Worm (Caenorhabditis elegans) whole organism, L4 larva: ENCODE results near the gene W06H8.2.

Experiments
- D1046.2 ChIP-seq: fragments of 200-800 bp; sonication (Bioruptor generic); IDR thresholded peaks from 2 replicates; pipeline ENCODE4 v1.3.6; 2022; ENCODE audit warnings: missing genetic modification characterization, missing compliant biosample characterization
- F37D6.2 ChIP-seq: sonication (generic microtip); optimal IDR thresholded peaks from 2 replicates; lab custom pipeline; 2016; ENCODE audit warnings: mild to moderate bottlenecking, missing genetic modification characterization, missing compliant biosample characterization
- F44E2.7 ChIP-seq: fragments of 200-800 bp; sonication (Bioruptor generic); IDR thresholded peaks from 2 replicates; pipeline ENCODE4 v2.1.2; 2022; ENCODE audit warnings: missing genetic modification characterization, missing compliant biosample characterization
- F49E8.2 ChIP-seq: sonication (generic microtip); optimal IDR thresholded peaks from 2 replicates; lab custom pipeline; 2016; ENCODE audit warnings: missing compliant biosample characterization, mild to moderate bottlenecking, missing genetic modification characterization, borderline replicate concordance
- aha-1 ChIP-seq: fragments of 150-350 bp; peaks from one replicate; lab custom pipeline; 2014; ENCODE audit warnings: missing biosample characterization, missing genetic modification characterization
- aly-2 ChIP-seq: sonication (generic microtip); optimal IDR thresholded peaks from 2 replicates; lab custom pipeline; 2018; ENCODE audit warnings: missing biosample characterization, missing genetic modification characterization
- attf-4 ChIP-seq: sonication (generic microtip); optimal IDR thresholded peaks from 3 replicates; lab custom pipeline; 2017; ENCODE audit warnings: missing biosample characterization, missing genetic modification characterization
- ces-1 ChIP-seq: fragments of 150-350 bp; sonication (generic microtip); optimal IDR thresholded peaks from 4 replicates; lab custom pipeline; 2014; ENCODE audit warnings: missing biosample characterization, missing genetic modification reagents, missing genetic modification characterization
- ctbp-1 ChIP-seq: fragments of 200-800 bp; sonication (Bioruptor generic); IDR thresholded peaks from 2 replicates; pipeline ENCODE4 v1.3.6; 2022; ENCODE audit warnings: missing genetic modification reagents, missing genetic modification characterization, missing compliant biosample characterization
- dmd-6 ChIP-seq: fragments of 200-800 bp; sonication (Bioruptor generic); IDR thresholded peaks from 2 replicates; pipeline ENCODE4 v1.3.6; 2022; ENCODE audit warnings: missing genetic modification reagents, missing genetic modification characterization, missing compliant biosample characterization
- dmd-9 ChIP-seq: fragments of 200-800 bp; sonication (Bioruptor generic); IDR thresholded peaks from 2 replicates; pipeline ENCODE4 v1.3.6; 2022; ENCODE audit warnings: missing genetic modification reagents, missing genetic modification characterization, missing compliant biosample characterization
- dpl-1 ChIP-seq: fragments of 150-350 bp; optimal IDR thresholded peaks from 2 replicates; lab custom pipeline; 2014; ENCODE audit warnings: missing biosample characterization, missing genetic modification reagents, missing genetic modification characterization
- egl-43 ChIP-seq: fragments of 200-800 bp; sonication (Bioruptor generic); IDR thresholded peaks from 2 replicates; pipeline ENCODE4 v1.3.6; 2022; ENCODE audit warnings: missing genetic modification reagents, missing genetic modification characterization, missing compliant biosample characterization
- fkh-10 ChIP-seq: fragments of 150-350 bp; optimal IDR thresholded peaks from 2 replicates; lab custom pipeline; 2014; ENCODE audit warnings: missing biosample characterization, missing genetic modification reagents, missing genetic modification characterization
- gei-8 ChIP-seq: fragments of 200-800 bp; sonication (Bioruptor generic); optimal IDR thresholded peaks from 2 replicates; lab custom pipeline; 2018; ENCODE audit warnings: mild to moderate bottlenecking, missing genetic modification characterization, missing compliant biosample characterization
- hif-1 ChIP-seq, 2 experiments: sonication (generic microtip); optimal IDR thresholded peaks; 2 replicates each; lab custom pipeline; 2016 to 2017; ENCODE audit warnings: missing compliant biosample characterization in 2 of 2, missing genetic modification characterization in 2 of 2, missing genetic modification reagents in 2 of 2, missing genotype in 2 of 2, mild to moderate bottlenecking in 1 of 2
- hlh-30 ChIP-seq: sonication (generic microtip); optimal IDR thresholded peaks from 2 replicates; lab custom pipeline; 2017; ENCODE audit warnings: antibody characterized with exemption, mild to moderate bottlenecking, missing genetic modification characterization, missing compliant biosample characterization; ENCODE audit not compliant: insufficient read depth
- hmg-1.1 ChIP-seq: fragments of 200-800 bp; sonication (Bioruptor generic); IDR thresholded peaks from 2 replicates; pipeline ENCODE4 v1.3.6; 2022; ENCODE audit warnings: missing genetic modification reagents, missing genetic modification characterization, missing compliant biosample characterization
- lin-1 ChIP-seq: fragments of 200-800 bp; sonication (Bioruptor generic); IDR thresholded peaks from 2 replicates; pipeline ENCODE4 v1.3.6; 2022; ENCODE audit warnings: missing genetic modification reagents, missing genetic modification characterization, missing compliant biosample characterization
- lin-13 ChIP-seq: fragments of 150-350 bp; optimal IDR thresholded peaks from 2 replicates; lab custom pipeline; 2014; ENCODE audit warnings: missing biosample characterization, missing genetic modification reagents, missing genetic modification characterization
- lin-29 ChIP-seq: fragments of 200-800 bp; sonication (Bioruptor generic); IDR thresholded peaks from 2 replicates; pipeline ENCODE4 v1.3.6; 2022; ENCODE audit warnings: missing genetic modification reagents, missing genetic modification characterization, missing compliant biosample characterization
- lir-3 ChIP-seq: sonication (generic microtip); optimal IDR thresholded peaks from 2 replicates; lab custom pipeline; 2016; ENCODE audit warnings: mild to moderate bottlenecking, missing genetic modification characterization, missing compliant biosample characterization
- lsy-2 ChIP-seq, 2 experiments: fragments of 150-350 bp in 1 of 2; sonication (generic microtip) in 1 of 2; optimal IDR thresholded peaks; 2 replicates each; lab custom pipeline; 2014 to 2017; ENCODE audit warnings: missing biosample characterization in 2 of 2, missing genetic modification characterization in 2 of 2
- madf-9 ChIP-seq: fragments of 200-800 bp; sonication (Bioruptor generic); conservative IDR thresholded peaks from 2 replicates; pipeline ENCODE4 v1.3.6; 2022; ENCODE audit warnings: missing genetic modification reagents, missing genetic modification characterization, missing compliant biosample characterization
- mdl-1 ChIP-seq, 2 experiments: fragments of 150-350 bp in 1 of 2; sonication (generic microtip) in 1 of 2; optimal IDR thresholded peaks; 2 replicates each; lab custom pipeline; 2014 to 2017; ENCODE audit warnings: missing biosample characterization in 2 of 2, missing genetic modification characterization in 2 of 2
- mep-1 ChIP-seq: fragments of 150-350 bp; sonication (generic microtip); optimal IDR thresholded peaks from 3 replicates; lab custom pipeline; 2014; ENCODE audit warnings: missing biosample characterization, missing genetic modification characterization
- nhr-10 ChIP-seq: fragments of 150-350 bp; optimal IDR thresholded peaks from 2 replicates; lab custom pipeline; 2014; ENCODE audit warnings: missing biosample characterization, missing genetic modification characterization
- nhr-102 ChIP-seq: sonication (generic microtip); optimal IDR thresholded peaks from 2 replicates; lab custom pipeline; 2016; ENCODE audit warnings: mild to moderate bottlenecking, missing genetic modification characterization, moderate library complexity, missing compliant biosample characterization
- nhr-11 ChIP-seq: fragments of 150-350 bp; optimal IDR thresholded peaks from 2 replicates; lab custom pipeline; 2014; ENCODE audit warnings: missing biosample characterization, missing genetic modification characterization
- nhr-41 ChIP-seq: fragments of 200-800 bp; sonication (Bioruptor generic); IDR thresholded peaks from 2 replicates; pipeline ENCODE4 v1.3.6; 2022; ENCODE audit warnings: missing genetic modification reagents, missing genetic modification characterization, missing compliant biosample characterization
- nhr-42 ChIP-seq: fragments of 200-800 bp; sonication (Bioruptor generic); IDR thresholded peaks from 2 replicates; pipeline ENCODE4 v1.3.6; 2022; ENCODE audit warnings: missing genetic modification characterization, missing compliant biosample characterization
- nhr-48 ChIP-seq: sonication (generic microtip); optimal IDR thresholded peaks from 2 replicates; lab custom pipeline; 2016; ENCODE audit warnings: mild to moderate bottlenecking, missing genetic modification characterization, missing compliant biosample characterization
- nhr-6 ChIP-seq: fragments of 150-350 bp; optimal IDR thresholded peaks from 2 replicates; lab custom pipeline; 2014; ENCODE audit warnings: missing biosample characterization, missing genetic modification characterization
- nhr-76 ChIP-seq: fragments of 150-350 bp; optimal IDR thresholded peaks from 2 replicates; lab custom pipeline; 2014; ENCODE audit warnings: missing biosample characterization, missing genetic modification characterization
- nhr-77 ChIP-seq: fragments of 150-350 bp; optimal IDR thresholded peaks from 2 replicates; lab custom pipeline; 2014; ENCODE audit warnings: missing biosample characterization, missing genetic modification characterization
- pha-4 ChIP-seq, 2 experiments: fragments of 150-350 bp in 1 of 2; fragments of 200-800 bp in 1 of 2; sonication (Bioruptor generic) in 1 of 2; IDR thresholded peaks in 1 of 2; optimal IDR thresholded peaks in 1 of 2; 2 replicates each; pipeline versions ENCODE4 v1.3.6 to Lab custom; 2014 to 2022; ENCODE audit warnings: missing genetic modification characterization in 2 of 2, missing genetic modification reagents in 2 of 2, missing biosample characterization in 1 of 2, missing compliant biosample characterization in 1 of 2
- php-3 ChIP-seq: fragments of 200-800 bp; sonication (Bioruptor generic); IDR thresholded peaks from 2 replicates; pipeline ENCODE4 v1.3.6; 2022; ENCODE audit warnings: missing genetic modification reagents, missing genetic modification characterization, missing compliant biosample characterization
- rbr-2 ChIP-seq: sonication (generic microtip); optimal IDR thresholded peaks from 2 replicates; lab custom pipeline; 2016; ENCODE audit warnings: missing genotype, missing genetic modification characterization, missing compliant biosample characterization
- set-16 ChIP-seq: fragments of 200-800 bp; sonication (Bioruptor generic); IDR thresholded peaks from 2 replicates; pipeline ENCODE4 v1.3.6; 2022; ENCODE audit warnings: missing genetic modification reagents, missing genetic modification characterization, missing compliant biosample characterization
- skn-1 ChIP-seq: fragments of 150-350 bp; optimal IDR thresholded peaks from 2 replicates; lab custom pipeline; 2014; ENCODE audit warnings: missing biosample characterization, missing genetic modification characterization
- spr-1 ChIP-seq: sonication (generic microtip); optimal IDR thresholded peaks from 2 replicates; lab custom pipeline; 2016; ENCODE audit warnings: mild to moderate bottlenecking, missing genetic modification characterization, missing compliant biosample characterization
- tra-1 ChIP-seq: fragments of 200-800 bp; sonication (Bioruptor generic); IDR thresholded peaks from 2 replicates; pipeline ENCODE4 v1.3.6; 2022; ENCODE audit warnings: missing genetic modification reagents, missing genetic modification characterization, missing compliant biosample characterization
- unc-39 ChIP-seq: sonication (generic microtip); optimal IDR thresholded peaks from 2 replicates; lab custom pipeline; 2017; ENCODE audit warnings: missing biosample characterization, missing genetic modification characterization
- unc-62 ChIP-seq, 3 experiments: fragments of 150-350 bp in 1 of 3; sonication (generic microtip); optimal IDR thresholded peaks in 2 of 3; peaks in 1 of 3; 1 replicate in 1 of 3; 2 replicates in 2 of 3; lab custom pipeline; 2014 to 2017; ENCODE audit warnings: missing biosample characterization in 3 of 3, missing genetic modification characterization in 3 of 3, missing genetic modification reagents in 3 of 3, missing genotype in 1 of 3
- vab-7 ChIP-seq: fragments of 200-800 bp; sonication (Bioruptor generic); IDR thresholded peaks from 2 replicates; pipeline ENCODE4 v1.3.6; 2022; ENCODE audit warnings: missing genetic modification reagents, missing genetic modification characterization, missing compliant biosample characterization
- zag-1 ChIP-seq: fragments of 150-350 bp; optimal IDR thresholded peaks from 2 replicates; lab custom pipeline; 2014; ENCODE audit warnings: missing biosample characterization, missing genetic modification characterization
- zfp-2 ChIP-seq: sonication (generic microtip); optimal IDR thresholded peaks from 2 replicates; lab custom pipeline; 2016; ENCODE audit warnings: mild to moderate bottlenecking, missing genetic modification characterization, missing compliant biosample characterization
- zip-2 ChIP-seq: fragments of 150-350 bp; optimal IDR thresholded peaks from 2 replicates; lab custom pipeline; 2014; ENCODE audit warnings: missing biosample characterization, missing genetic modification characterization

Gene W06H8.2

DNA sequence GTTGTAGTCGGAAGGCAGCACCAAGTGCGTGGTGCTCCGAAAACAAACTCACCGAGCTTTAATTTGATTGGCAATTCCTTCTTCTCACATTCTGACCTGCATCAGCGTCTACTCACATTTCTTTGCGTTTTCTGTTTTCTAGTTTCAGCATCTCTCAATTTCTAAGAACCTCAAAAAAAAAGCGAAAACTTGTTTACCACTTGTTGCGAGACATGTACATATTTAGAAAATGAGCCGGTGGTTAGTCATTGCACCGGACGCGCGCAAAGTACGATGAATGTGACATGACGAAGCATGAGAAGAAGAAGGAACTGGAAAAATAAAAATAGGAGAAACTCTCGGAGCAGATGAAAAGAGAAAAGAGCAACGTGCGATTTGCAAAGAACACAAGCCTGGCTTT is 38.1 kb downstream of the W06H8.2 start:
- TF ChIP-seq vab-7 (no peak), rbr-2 (tag; lab: Kevin White, UChicago) (peak; percentile 23), lin-29 (no peak), skn-1 (tag; lab: Kevin White, UChicago) (no peak), nhr-11 (tag; lab: Kevin White, UChicago) (peak; percentile 71), unc-62 (GFP tag; optimal IDR thresholded peaks at IDR 0.05 in 1 of 2; lab: Kevin White, UChicago) (no peak), unc-62 (tag; optimal IDR thresholded peaks at IDR 0.05; lab: Kevin White, UChicago) (no peak), fkh-10 (GFP tag; lab: Kevin White, UChicago) (peak; percentile 57), attf-4 (no peak), mep-1 (tag; lab: Kevin White, UChicago) (peak; percentile 26), nhr-48 (peak; percentile 86), lin-1 (GFP tag; lab: Robert Waterston, UW) (no peak), spr-1 (no peak), nhr-102 (tag; lab: Kevin White, UChicago) (no peak), D1046.2 (no peak), ctbp-1 (peak; percentile 50; the same call in 1 of the 2 replicates), php-3 (GFP tag; lab: Robert Waterston, UW) (no peak), hif-1 (tag; optimal IDR thresholded peaks at IDR 0.05; lab: Kevin White, UChicago) (peak in 1 of 2 experiments; percentile 85), egl-43 (GFP tag; lab: Robert Waterston, UW) (no peak), hmg-1.1 (GFP tag; lab: Robert Waterston, UW) (peak; percentile 10; the same call in 1 of the 2 replicates), mdl-1 (tag; optimal IDR thresholded peaks at IDR 0.05; lab: Kevin White, UChicago) (peak in 1 of 2 experiments; percentile 60), nhr-6 (tag; lab: Kevin White, UChicago) (peak; percentile 55), unc-39 (tag; lab: Kevin White, UChicago) (no peak), nhr-41 (GFP tag; lab: Robert Waterston, UW) (no peak), ces-1 (no peak), F44E2.7 (GFP tag; lab: Robert Waterston, UW) (no peak), madf-9 (GFP tag; lab: Robert Waterston, UW) (no peak), hlh-30 (peak; percentile 45), dmd-6 (GFP tag; lab: Robert Waterston, UW) (0 out of 2 replicates have a peak, but pooled peaks have one; percentile 11), zip-2 (tag; lab: Kevin White, UChicago) (no peak), aha-1 (tag; lab: Kevin White, UChicago) (peak; percentile 59), F37D6.2 (tag; lab: Kevin White, UChicago) (peak; percentile 40)

DNA sequence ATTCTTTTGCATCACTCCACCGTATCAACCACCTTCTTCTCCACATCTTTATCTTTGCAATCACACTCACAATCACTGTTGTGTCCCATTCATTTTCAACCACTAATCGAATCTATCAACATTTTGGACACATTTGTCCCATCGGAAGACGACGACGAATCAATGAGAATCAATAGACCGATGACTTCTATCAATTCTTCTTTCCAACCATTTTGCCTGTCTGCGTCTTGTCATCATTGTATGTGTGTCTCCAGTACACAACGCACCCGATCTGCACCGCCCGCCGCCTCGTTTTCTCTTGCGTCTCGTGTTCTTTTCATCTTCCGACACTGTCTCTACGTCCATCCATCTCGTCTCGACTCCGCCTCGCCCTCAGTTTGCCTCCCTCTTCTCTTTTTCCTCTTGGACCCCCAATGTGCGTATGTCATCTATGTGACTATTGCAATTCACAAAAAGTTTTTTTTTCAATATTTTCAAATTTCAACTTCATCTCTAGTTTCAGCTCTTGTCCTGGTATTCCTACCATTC is 40.0 kb downstream of the W06H8.2 start, which contains the start of gene dmd-7:
TSS of gene dmd-7 (plus strand) at position 478 of the 528 bp plus-strand sequence.
- peak; percentile 68 for TF ChIP-seq lin-13 (GFP tag; lab: Kevin White, UChicago)
- peak; percentile 76 for TF ChIP-seq nhr-11 (tag; lab: Kevin White, UChicago)
- TF ChIP-seq dpl-1 = peak; percentile 25
- TF ChIP-seq lin-1 (GFP tag; lab: Robert Waterston, UW) = peak; percentile 75; the same call in 1 of the 2 replicates
- TF ChIP-seq pha-4 (GFP tag; IDR thresholded peaks at IDR 0.05; lab: Robert Waterston, UW) = peak; percentile 61; the same call in 1 of the 2 replicates
- TF ChIP-seq pha-4 (tag; optimal IDR thresholded peaks at IDR 0.05; lab: Kevin White, UChicago) = no peak
- TF ChIP-seq nhr-76 = peak; percentile 63
- no peak for TF ChIP-seq lir-3
- TF ChIP-seq tra-1 = peak; percentile 94
- TF ChIP-seq unc-62 (GFP tag; optimal IDR thresholded peaks at IDR 0.05 in 1 of 2; lab: Kevin White, UChicago) = peak in 1 of 2 experiments; percentile 94
- TF ChIP-seq unc-62 (tag; optimal IDR thresholded peaks at IDR 0.05; lab: Kevin White, UChicago) = no peak
- no peak for TF ChIP-seq dmd-9 (GFP tag; lab: Robert Waterston, UW)
- TF ChIP-seq F44E2.7 (GFP tag; lab: Robert Waterston, UW) = no peak
- peak; percentile 93 for TF ChIP-seq hlh-30
- 0 out of 2 replicates have a peak, but pooled peaks have one; percentile 49 for TF ChIP-seq nhr-42 (GFP tag; lab: Robert Waterston, UW)
- TF ChIP-seq nhr-77 (tag; lab: Kevin White, UChicago) = peak; percentile 85
- TF ChIP-seq zag-1 (tag; lab: Kevin White, UChicago) = peak; percentile 18
- no peak for TF ChIP-seq zfp-2 (tag; lab: Kevin White, UChicago)
- peak; percentile 84 for TF ChIP-seq hmg-1.1 (GFP tag; lab: Robert Waterston, UW)
- TF ChIP-seq egl-43 (GFP tag; lab: Robert Waterston, UW) = 0 out of 2 replicates have a peak, but pooled peaks have one; percentile 14
- TF ChIP-seq F37D6.2 (tag; lab: Kevin White, UChicago) = peak; percentile 8
- peak; percentile 90 for TF ChIP-seq nhr-10
- no peak for TF ChIP-seq aly-2 (tag; lab: Kevin White, UChicago)
- peak; percentile 75 to 86 for TF ChIP-seq lsy-2 (tag; optimal IDR thresholded peaks at IDR 0.05; lab: Kevin White, UChicago)
- peak; percentile 89 for TF ChIP-seq nhr-6 (tag; lab: Kevin White, UChicago)
- TF ChIP-seq set-16 (GFP tag; lab: Robert Waterston, UW) = peak; percentile 58
- TF ChIP-seq F49E8.2 = no peak
- peak; percentile 58 for TF ChIP-seq gei-8 (GFP tag; lab: Kevin White, UChicago)
